Worm (Caenorhabditis elegans): ENCODE data around the gene R06B9.5.

ce11 chrII:13713239-13713638 lies 22.9 kb upstream of the R06B9.5 start:
- no peak for TF ChIP-seq nhr-77 (tag; optimal IDR thresholded peaks at IDR 0.05)
- TF ChIP-seq alr-1 (tag; optimal IDR thresholded peaks at IDR 0.05) = no peak
- TF ChIP-seq aly-2 (tag; optimal IDR thresholded peaks at IDR 0.05) = no peak
- TF ChIP-seq nhr-11 (tag; optimal IDR thresholded peaks at IDR 0.05) = no peak
- no peak for TF ChIP-seq lin-39 (tag; optimal IDR thresholded peaks at IDR 0.05)
- TF ChIP-seq skn-1 (tag; optimal IDR thresholded peaks at IDR 0.05) = no peak
- TF ChIP-seq R02D3.7 (tag; optimal IDR thresholded peaks at IDR 0.05) = no peak
- no peak for TF ChIP-seq mdl-1 (tag; optimal IDR thresholded peaks at IDR 0.05)
- TF ChIP-seq nhr-12 (tag; optimal IDR thresholded peaks at IDR 0.05) = no peak
- TF ChIP-seq unc-39 (tag; optimal IDR thresholded peaks at IDR 0.05) = no peak
- TF ChIP-seq ztf-11 (tag; optimal IDR thresholded peaks at IDR 0.05) = no peak
- no peak for TF ChIP-seq ama-1 (optimal IDR thresholded peaks at IDR 0.05)
- no peak for TF ChIP-seq sma-9 (GFP tag; optimal IDR thresholded peaks at IDR 0.05)
- no peak for TF ChIP-seq sma-9 (tag; optimal IDR thresholded peaks at IDR 0.05)
- no peak for TF ChIP-seq nhr-237 (tag; optimal IDR thresholded peaks at IDR 0.05)

Data from whole organism, L2 larva.